Worm (Caenorhabditis elegans): Measurements from ENCODE around the gene R05A10.7.

R05A10.7 gene

DNA sequence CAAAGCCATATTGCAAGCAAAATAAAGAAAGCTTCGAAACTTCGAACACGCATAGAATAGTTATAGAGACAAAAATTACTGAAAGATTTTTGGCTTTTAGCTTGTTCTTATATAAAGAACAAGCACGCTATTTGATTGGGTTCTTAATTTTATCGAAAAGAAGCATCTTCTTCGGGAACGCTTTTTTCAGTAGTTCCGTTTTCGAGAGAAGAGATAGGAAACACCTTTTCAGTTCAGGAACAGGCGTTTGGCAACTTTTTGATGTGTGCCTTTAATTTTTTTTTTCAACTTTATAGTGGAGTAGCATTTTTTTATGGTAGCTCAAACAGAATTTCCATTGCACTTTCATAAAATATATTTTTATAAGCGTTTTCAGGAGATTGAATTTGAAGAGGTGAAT lies at the start of gene R05A10.7:
Gene R05A10.7, minus strand, starts transcription at position 101 of the 400 bp plus-strand sequence.
- TF ChIP-seq nhr-77 (tag; optimal IDR thresholded peaks at IDR 0.05) = no peak
- no peak for TF ChIP-seq nfya-1 (tag; optimal IDR thresholded peaks at IDR 0.05; ENCODE audit: insufficient read depth)

DNA sequence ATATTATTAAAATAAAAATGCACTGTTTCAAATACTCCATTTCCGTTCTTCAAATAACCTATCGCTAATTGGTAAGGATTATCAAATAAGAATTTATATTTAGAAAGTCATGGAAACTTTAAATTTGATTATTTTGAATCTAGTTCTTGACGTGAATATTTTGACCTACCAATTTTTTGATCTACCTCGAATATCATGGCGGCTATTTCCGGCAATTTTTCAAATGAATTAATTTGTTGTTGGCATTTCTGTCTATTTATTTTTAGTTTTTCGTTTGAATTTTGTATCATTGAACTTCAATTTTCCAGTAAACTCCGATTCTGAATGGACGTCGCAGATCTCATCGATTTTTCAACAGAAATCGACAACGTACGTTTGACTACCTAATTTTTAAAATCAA lies 40.5 kb upstream of the R05A10.7 start, which contains the start of gene F02H6.3:
Gene F02H6.3, plus strand, starts transcription at position 266 of the 400 bp plus-strand sequence.
- TF ChIP-seq ceh-28 (tag; optimal IDR thresholded peaks at IDR 0.05) = no peak
- no peak for TF ChIP-seq lin-15B (tag; optimal IDR thresholded peaks at IDR 0.05)
- TF ChIP-seq nhr-25 (tag; optimal IDR thresholded peaks at IDR 0.05) = no peak
- no peak for TF ChIP-seq nhr-237 (tag; optimal IDR thresholded peaks at IDR 0.05)
- TF ChIP-seq egl-27 (tag; optimal IDR thresholded peaks at IDR 0.05) = no peak
- TF ChIP-seq nhr-43 (tag; optimal IDR thresholded peaks at IDR 0.05; ENCODE audit: poor library complexity, severe bottlenecking) = no peak

DNA sequence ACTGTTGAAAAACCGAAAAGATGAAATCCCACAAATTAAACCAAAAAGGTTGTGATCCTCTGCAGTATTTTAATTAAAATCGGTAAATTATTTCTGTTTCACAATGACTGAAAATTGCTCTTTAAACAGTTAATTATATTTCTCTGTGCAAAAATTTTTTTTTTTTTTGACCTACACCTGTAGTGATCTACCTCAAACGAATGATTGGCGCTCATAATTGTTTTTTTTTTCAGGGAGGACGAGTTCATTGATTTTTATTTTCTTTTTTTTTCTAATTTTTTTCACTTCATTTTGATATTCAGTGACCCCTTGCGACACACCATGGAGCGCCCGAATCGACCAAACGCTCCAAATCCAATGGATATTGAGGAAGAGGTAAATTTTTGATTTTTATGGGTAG lies 33.5 kb upstream of the R05A10.7 start, which contains the start of gene F02H6.2:
Gene F02H6.2, plus strand, starts transcription at position 301 of the 400 bp plus-strand sequence.
- TF ChIP-seq ama-1 (optimal IDR thresholded peaks at IDR 0.05) = no peak
- TF ChIP-seq nhr-11 (tag; optimal IDR thresholded peaks at IDR 0.05) = no peak
- no peak for TF ChIP-seq mml-1 (tag; optimal IDR thresholded peaks at IDR 0.05)
- TF ChIP-seq egl-27 (tag; optimal IDR thresholded peaks at IDR 0.05) = no peak
- no peak for TF ChIP-seq zag-1 (tag; optimal IDR thresholded peaks at IDR 0.05)
- no peak for TF ChIP-seq ZK546.5 (tag; optimal IDR thresholded peaks at IDR 0.05)
- no peak for TF ChIP-seq mdl-1 (tag; optimal IDR thresholded peaks at IDR 0.05)
- TF ChIP-seq elt-3 (tag; optimal IDR thresholded peaks at IDR 0.05) = no peak
- TF ChIP-seq nhr-12 (tag; optimal IDR thresholded peaks at IDR 0.05) = no peak
- no peak for TF ChIP-seq unc-62 (GFP tag; optimal IDR thresholded peaks at IDR 0.05)

DNA sequence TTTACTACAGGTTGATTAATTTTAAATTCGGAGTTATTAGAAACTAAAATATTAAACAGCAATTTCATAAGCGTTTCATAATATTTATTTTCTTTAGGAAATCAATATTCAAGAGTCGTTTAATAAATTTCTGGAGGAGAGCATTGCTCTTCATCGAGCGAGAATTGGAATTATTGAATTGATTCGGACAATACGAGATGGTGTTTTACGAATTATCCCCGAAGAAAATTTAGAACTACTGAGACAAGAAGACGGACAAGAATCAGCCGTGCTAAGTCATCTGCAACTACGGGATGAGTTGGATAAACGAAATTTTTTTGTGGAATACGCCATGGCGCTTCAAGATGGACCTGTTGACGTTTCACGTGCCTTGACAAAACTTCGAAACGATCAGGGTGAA lies 31.6 kb upstream of the R05A10.7 start:
- TF ChIP-seq hmg-11 (tag; optimal IDR thresholded peaks at IDR 0.05) = no peak
- TF ChIP-seq unc-39 (tag; optimal IDR thresholded peaks at IDR 0.05) = no peak
- TF ChIP-seq lin-15B (tag; optimal IDR thresholded peaks at IDR 0.05) = no peak
- no peak for TF ChIP-seq snpc-4 (tag; optimal IDR thresholded peaks at IDR 0.05)
- no peak for TF ChIP-seq fos-1 (tag; optimal IDR thresholded peaks at IDR 0.05)
- TF ChIP-seq skn-1 (tag; optimal IDR thresholded peaks at IDR 0.05) = no peak
- TF ChIP-seq ZK546.5 (tag; optimal IDR thresholded peaks at IDR 0.05) = no peak
- TF ChIP-seq ceh-9 (tag; optimal IDR thresholded peaks at IDR 0.05) = no peak
- no peak for TF ChIP-seq nhr-76 (tag; optimal IDR thresholded peaks at IDR 0.05)
- TF ChIP-seq eor-1 (tag; optimal IDR thresholded peaks at IDR 0.05) = no peak
- no peak for TF ChIP-seq mdl-1 (tag; optimal IDR thresholded peaks at IDR 0.05)
- no peak for TF ChIP-seq lsy-12 (tag; optimal IDR thresholded peaks at IDR 0.05)

DNA sequence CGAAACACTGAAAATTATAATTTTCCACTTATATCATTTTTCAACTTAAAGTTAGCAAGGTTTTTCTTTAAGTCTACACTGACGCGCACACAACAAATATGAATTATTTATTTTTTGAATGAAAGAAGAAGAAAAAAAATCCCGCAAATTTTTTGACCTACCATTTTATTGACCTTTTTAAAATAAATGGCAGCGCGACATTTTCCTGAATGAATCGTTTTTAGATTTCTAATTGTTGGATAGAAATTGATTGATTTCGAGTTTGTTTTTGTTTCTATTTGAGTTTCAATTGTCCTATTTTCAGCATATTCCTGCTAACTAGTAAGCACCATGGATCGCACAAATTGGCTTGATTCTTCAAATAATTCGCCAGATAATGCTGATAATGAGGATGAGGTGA lies 30.5 kb upstream of the R05A10.7 start, which contains the start of gene K01G12.3:
Gene K01G12.3, plus strand, starts transcription at position 301 of the 400 bp plus-strand sequence.
- no peak for TF ChIP-seq zag-1 (tag; optimal IDR thresholded peaks at IDR 0.05)
- TF ChIP-seq tbx-2 (tag; optimal IDR thresholded peaks at IDR 0.05) = no peak
- no peak for TF ChIP-seq nhr-237 (tag; optimal IDR thresholded peaks at IDR 0.05)
- TF ChIP-seq nhr-23 (tag; optimal IDR thresholded peaks at IDR 0.05) = no peak
- no peak for TF ChIP-seq ztf-4 (tag; optimal IDR thresholded peaks at IDR 0.05)
- no peak for TF ChIP-seq nhr-67 (tag; optimal IDR thresholded peaks at IDR 0.05)

DNA sequence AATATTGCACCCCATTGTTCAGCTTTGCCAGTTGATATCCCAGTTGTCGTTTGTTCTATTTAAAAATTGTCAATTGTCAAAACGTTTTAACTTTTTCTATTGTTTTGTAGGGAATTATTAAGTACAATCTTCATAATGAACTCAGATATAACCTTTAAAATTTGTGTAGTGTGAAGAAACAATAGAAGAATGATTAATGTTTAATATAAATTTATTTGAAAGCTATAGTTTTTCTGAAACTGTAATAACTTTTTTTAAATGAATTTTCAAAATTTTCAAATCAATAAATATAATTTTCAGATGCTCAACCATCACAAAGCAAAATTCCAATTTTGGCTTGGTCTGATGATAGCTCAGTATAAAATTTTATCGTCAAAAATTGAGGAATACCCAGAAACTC lies 29.2 kb upstream of the R05A10.7 start, which contains the start of gene K01G12.22:
Gene K01G12.22, plus strand, starts transcription at position 301 of the 400 bp plus-strand sequence.
- TF ChIP-seq nhr-76 (tag; optimal IDR thresholded peaks at IDR 0.05) = no peak
- no peak for TF ChIP-seq ceh-16 (tag; optimal IDR thresholded peaks at IDR 0.05)
- TF ChIP-seq tbx-2 (tag; optimal IDR thresholded peaks at IDR 0.05) = no peak
- no peak for TF ChIP-seq daf-12 (tag; optimal IDR thresholded peaks at IDR 0.05)
- TF ChIP-seq lin-15B (tag; optimal IDR thresholded peaks at IDR 0.05) = no peak
- no peak for TF ChIP-seq ZK546.5 (tag; optimal IDR thresholded peaks at IDR 0.05)
- no peak for TF ChIP-seq nhr-12 (tag; optimal IDR thresholded peaks at IDR 0.05)
- TF ChIP-seq eor-1 (tag; optimal IDR thresholded peaks at IDR 0.05) = no peak
- no peak for TF ChIP-seq fos-1 (tag; optimal IDR thresholded peaks at IDR 0.05)
- TF ChIP-seq pha-4 (tag; optimal IDR thresholded peaks at IDR 0.05) = no peak
- no peak for TF ChIP-seq nhr-67 (tag; optimal IDR thresholded peaks at IDR 0.05)
- TF ChIP-seq elt-1 (tag; optimal IDR thresholded peaks at IDR 0.05) = no peak
- TF ChIP-seq unc-39 (tag; optimal IDR thresholded peaks at IDR 0.05) = no peak
- TF ChIP-seq fkh-2 (tag; optimal IDR thresholded peaks at IDR 0.05) = no peak

Data from whole organism, L3 larva.